Worm (Caenorhabditis elegans) whole organism, late embryonic: ENCODE measurements around the gene spl-1.

Experiments used
- pros-1 ChIP-seq: fragments of 150-350 bp; optimal IDR thresholded peaks from 2 replicates; lab custom pipeline; 2014; ENCODE audit warnings: missing biosample characterization, missing genetic modification reagents, missing genetic modification characterization
- tbx-2 ChIP-seq: sonication (generic microtip); optimal IDR thresholded peaks from 2 replicates; lab custom pipeline; 2016; ENCODE audit warnings: missing genetic modification characterization, missing compliant biosample characterization
- unc-86 ChIP-seq: sonication (generic microtip); optimal IDR thresholded peaks from 2 replicates; lab custom pipeline; 2016; ENCODE audit warnings: missing genetic modification characterization, missing compliant biosample characterization

DNA sequence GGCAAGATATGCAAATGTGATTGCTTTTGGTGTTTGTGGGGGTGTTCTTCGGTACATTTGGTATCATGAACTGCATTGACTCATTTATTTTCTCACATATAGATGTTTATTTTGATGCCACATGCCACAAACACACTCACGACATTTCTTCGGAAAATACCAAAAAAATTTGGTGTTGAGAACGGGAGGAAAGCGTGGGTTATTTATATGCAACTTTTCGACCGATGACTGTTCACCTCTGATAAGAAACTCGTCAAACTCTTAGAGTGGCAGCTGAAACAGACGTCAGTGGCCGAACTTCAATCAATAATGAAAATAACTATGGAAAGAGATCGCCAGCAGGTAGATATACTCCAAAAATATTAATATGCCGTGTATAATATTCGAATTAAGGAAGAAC, 4.6 kb downstream of the spl-1 start:
- no peak for TF ChIP-seq unc-86 (tag; lab: Kevin White, UChicago)
- TF ChIP-seq tbx-2 (tag; lab: Kevin White, UChicago): no peak
- TF ChIP-seq pros-1 (tag; lab: Kevin White, UChicago): no peak
